Worm (Caenorhabditis elegans) whole organism, L4 larva: ENCODE results near the gene rrsr-1.
A peak's percentile ranks its signal among the peaks of the same experiment; 100 is the strongest.

Source experiments
- F10B5.3 ChIP-seq: sonication (generic microtip); optimal IDR thresholded peaks from 2 replicates; lab custom pipeline; 2016; ENCODE audit warnings: mild to moderate bottlenecking, missing genetic modification characterization, missing compliant biosample characterization
- F26F4.8 ChIP-seq: fragments of 200-800 bp; sonication (Bioruptor generic); conservative IDR thresholded peaks from 2 replicates; pipeline ENCODE4 v1.3.6; 2022; ENCODE audit warnings: missing genetic modification characterization, missing compliant biosample characterization
- F37D6.2 ChIP-seq: sonication (generic microtip); optimal IDR thresholded peaks from 2 replicates; lab custom pipeline; 2016; ENCODE audit warnings: mild to moderate bottlenecking, missing genetic modification characterization, missing compliant biosample characterization
- F49E8.2 ChIP-seq: sonication (generic microtip); optimal IDR thresholded peaks from 2 replicates; lab custom pipeline; 2016; ENCODE audit warnings: missing compliant biosample characterization, mild to moderate bottlenecking, missing genetic modification characterization, borderline replicate concordance
- R02D3.7 ChIP-seq: fragments of 150-350 bp; sonication (generic microtip); optimal IDR thresholded peaks from 3 replicates; lab custom pipeline; 2014; ENCODE audit warnings: missing biosample characterization, missing genetic modification characterization
- T26A8.4 ChIP-seq: fragments of 200-800 bp; sonication (Bioruptor generic); IDR thresholded peaks from 2 replicates; pipeline ENCODE4 v1.3.6; 2022; ENCODE audit warnings: missing genetic modification characterization, missing compliant biosample characterization
- Y105C5A.15 ChIP-seq: fragments of 200-800 bp; sonication (Bioruptor generic); IDR thresholded peaks from 2 replicates; pipeline ENCODE4 v1.3.6; 2022; ENCODE audit warnings: missing genetic modification characterization, missing compliant biosample characterization
- Y48G9A.11 ChIP-seq: fragments of 200-800 bp; sonication (Bioruptor generic); IDR thresholded peaks from 2 replicates; pipeline ENCODE4 v1.3.6; 2022; ENCODE audit warnings: missing genetic modification reagents, missing genetic modification characterization, missing compliant biosample characterization
- ZK546.5 ChIP-seq, 2 experiments: sonication (generic microtip); optimal IDR thresholded peaks; 2 replicates each; lab custom pipeline; 2017; ENCODE audit warnings: missing biosample characterization in 2 of 2, missing genetic modification characterization in 2 of 2
- ama-1 ChIP-seq: fragments of 150-350 bp; optimal IDR thresholded peaks from 2 replicates; lab custom pipeline; 2014; ENCODE audit warnings: inconsistent platforms, mixed read lengths
- attf-4 ChIP-seq: sonication (generic microtip); optimal IDR thresholded peaks from 3 replicates; lab custom pipeline; 2017; ENCODE audit warnings: missing biosample characterization, missing genetic modification characterization
- ceh-20 ChIP-seq: fragments of 200-800 bp; sonication (Bioruptor generic); IDR thresholded peaks from 2 replicates; pipeline ENCODE4 v1.3.6; 2022; ENCODE audit warnings: missing genetic modification reagents, missing genetic modification characterization, missing compliant biosample characterization
- ceh-32 ChIP-seq: sonication (generic microtip); optimal IDR thresholded peaks from 2 replicates; lab custom pipeline; 2016; ENCODE audit warnings: mild to moderate bottlenecking, missing genetic modification characterization, missing compliant biosample characterization; ENCODE audit not compliant: poor library complexity
- ces-1 ChIP-seq: fragments of 150-350 bp; sonication (generic microtip); optimal IDR thresholded peaks from 4 replicates; lab custom pipeline; 2014; ENCODE audit warnings: missing biosample characterization, missing genetic modification reagents, missing genetic modification characterization
- daf-16 ChIP-seq, 3 experiments: sonication (generic microtip); optimal IDR thresholded peaks; 2 replicates each; lab custom pipeline; 2016 to 2017; ENCODE audit warnings: missing genetic modification characterization in 3 of 3, missing genetic modification reagents in 3 of 3, mild to moderate bottlenecking in 2 of 3, missing compliant biosample characterization in 2 of 3, missing biosample characterization in 1 of 3, moderate library complexity in 1 of 3
- daf-8 ChIP-seq: fragments of 200-800 bp; sonication (Bioruptor generic); IDR thresholded peaks from 2 replicates; pipeline ENCODE4 v1.3.6; 2022; ENCODE audit warnings: missing genetic modification characterization, missing compliant biosample characterization
- dmd-6 ChIP-seq: fragments of 200-800 bp; sonication (Bioruptor generic); IDR thresholded peaks from 2 replicates; pipeline ENCODE4 v1.3.6; 2022; ENCODE audit warnings: missing genetic modification reagents, missing genetic modification characterization, missing compliant biosample characterization
- dmd-8 ChIP-seq: fragments of 200-800 bp; sonication (Bioruptor generic); IDR thresholded peaks from 2 replicates; pipeline ENCODE4 v1.3.6; 2022; ENCODE audit warnings: missing genetic modification characterization, missing compliant biosample characterization
- dpl-1 ChIP-seq: fragments of 150-350 bp; optimal IDR thresholded peaks from 2 replicates; lab custom pipeline; 2014; ENCODE audit warnings: missing biosample characterization, missing genetic modification reagents, missing genetic modification characterization
- dve-1 ChIP-seq: sonication (generic microtip); optimal IDR thresholded peaks from 2 replicates; lab custom pipeline; 2017; ENCODE audit warnings: antibody characterized with exemption, mild to moderate bottlenecking, missing genetic modification characterization, missing compliant biosample characterization; ENCODE audit not compliant: insufficient read depth
- egl-43 ChIP-seq: fragments of 200-800 bp; sonication (Bioruptor generic); IDR thresholded peaks from 2 replicates; pipeline ENCODE4 v1.3.6; 2022; ENCODE audit warnings: missing genetic modification reagents, missing genetic modification characterization, missing compliant biosample characterization
- hlh-30 ChIP-seq: sonication (generic microtip); optimal IDR thresholded peaks from 2 replicates; lab custom pipeline; 2017; ENCODE audit warnings: antibody characterized with exemption, mild to moderate bottlenecking, missing genetic modification characterization, missing compliant biosample characterization; ENCODE audit not compliant: insufficient read depth
- lin-15B ChIP-seq: fragments of 150-350 bp; sonication (generic microtip); optimal IDR thresholded peaks from 3 replicates; lab custom pipeline; 2014; ENCODE audit warnings: missing biosample characterization, missing genetic modification characterization
- lin-38 ChIP-seq: fragments of 200-800 bp; sonication (Bioruptor generic); IDR thresholded peaks from 2 replicates; pipeline ENCODE4 v1.3.6; 2022; ENCODE audit warnings: missing genetic modification reagents, missing genetic modification characterization, missing compliant biosample characterization
- lin-39 ChIP-seq: fragments of 150-350 bp; optimal IDR thresholded peaks from 2 replicates; lab custom pipeline; 2014; ENCODE audit warnings: missing biosample characterization, missing genetic modification reagents, missing genetic modification characterization
- lsy-2 ChIP-seq, 2 experiments: fragments of 150-350 bp in 1 of 2; sonication (generic microtip) in 1 of 2; optimal IDR thresholded peaks; 2 replicates each; lab custom pipeline; 2014 to 2017; ENCODE audit warnings: missing biosample characterization in 2 of 2, missing genetic modification characterization in 2 of 2
- madf-9 ChIP-seq: fragments of 200-800 bp; sonication (Bioruptor generic); conservative IDR thresholded peaks from 2 replicates; pipeline ENCODE4 v1.3.6; 2022; ENCODE audit warnings: missing genetic modification reagents, missing genetic modification characterization, missing compliant biosample characterization
- mep-1 ChIP-seq: fragments of 150-350 bp; sonication (generic microtip); optimal IDR thresholded peaks from 3 replicates; lab custom pipeline; 2014; ENCODE audit warnings: missing biosample characterization, missing genetic modification characterization
- mes-2 ChIP-seq: sonication (generic microtip); optimal IDR thresholded peaks from 2 replicates; lab custom pipeline; 2016; ENCODE audit warnings: missing genotype, mild to moderate bottlenecking, missing genetic modification characterization, missing compliant biosample characterization; ENCODE audit not compliant: poor library complexity, severe bottlenecking
- mxl-3 ChIP-seq: fragments of 200-800 bp; sonication (Bioruptor generic); optimal IDR thresholded peaks from 2 replicates; lab custom pipeline; 2018; ENCODE audit warnings: mild to moderate bottlenecking, missing genetic modification characterization, missing compliant biosample characterization
- nhr-102 ChIP-seq: sonication (generic microtip); optimal IDR thresholded peaks from 2 replicates; lab custom pipeline; 2016; ENCODE audit warnings: mild to moderate bottlenecking, missing genetic modification characterization, moderate library complexity, missing compliant biosample characterization
- nhr-25 ChIP-seq: sonication (generic microtip); optimal IDR thresholded peaks from 2 replicates; lab custom pipeline; 2017; ENCODE audit warnings: missing genetic modification characterization, mild to moderate bottlenecking, missing compliant biosample characterization, antibody characterized with exemption, moderate library complexity, borderline replicate concordance; ENCODE audit not compliant: insufficient read depth
- nhr-28 ChIP-seq: fragments of 150-350 bp; optimal IDR thresholded peaks from 2 replicates; lab custom pipeline; 2014; ENCODE audit warnings: missing biosample characterization, missing genetic modification characterization
- nhr-42 ChIP-seq: fragments of 200-800 bp; sonication (Bioruptor generic); IDR thresholded peaks from 2 replicates; pipeline ENCODE4 v1.3.6; 2022; ENCODE audit warnings: missing genetic modification characterization, missing compliant biosample characterization
- nhr-77 ChIP-seq: fragments of 150-350 bp; optimal IDR thresholded peaks from 2 replicates; lab custom pipeline; 2014; ENCODE audit warnings: missing biosample characterization, missing genetic modification characterization
- pha-4 ChIP-seq, 2 experiments: fragments of 150-350 bp in 1 of 2; fragments of 200-800 bp in 1 of 2; sonication (Bioruptor generic) in 1 of 2; IDR thresholded peaks in 1 of 2; optimal IDR thresholded peaks in 1 of 2; 2 replicates each; pipeline versions ENCODE4 v1.3.6 to Lab custom; 2014 to 2022; ENCODE audit warnings: missing genetic modification characterization in 2 of 2, missing genetic modification reagents in 2 of 2, missing biosample characterization in 1 of 2, missing compliant biosample characterization in 1 of 2
- php-3 ChIP-seq: fragments of 200-800 bp; sonication (Bioruptor generic); IDR thresholded peaks from 2 replicates; pipeline ENCODE4 v1.3.6; 2022; ENCODE audit warnings: missing genetic modification reagents, missing genetic modification characterization, missing compliant biosample characterization
- pqm-1 ChIP-seq: sonication (generic microtip); optimal IDR thresholded peaks from 2 replicates; lab custom pipeline; 2017; ENCODE audit warnings: missing biosample characterization, missing genetic modification characterization
- snpc-1.2 ChIP-seq: fragments of 200-800 bp; sonication (Bioruptor generic); IDR thresholded peaks from 2 replicates; pipeline ENCODE4 v1.3.6; 2022; ENCODE audit warnings: missing genetic modification reagents, missing genetic modification characterization, missing compliant biosample characterization
- spr-1 ChIP-seq: sonication (generic microtip); optimal IDR thresholded peaks from 2 replicates; lab custom pipeline; 2016; ENCODE audit warnings: mild to moderate bottlenecking, missing genetic modification characterization, missing compliant biosample characterization
- tag-97 ChIP-seq: fragments of 200-800 bp; sonication (Bioruptor generic); IDR thresholded peaks from 2 replicates; pipeline ENCODE4 v1.3.6; 2022; ENCODE audit warnings: missing genetic modification characterization, missing compliant biosample characterization
- unc-130 ChIP-seq: sonication (generic microtip); optimal IDR thresholded peaks from 2 replicates; lab custom pipeline; 2016; ENCODE audit warnings: missing genetic modification reagents, missing genetic modification characterization, missing compliant biosample characterization
- unc-62 ChIP-seq, 3 experiments: fragments of 150-350 bp in 1 of 3; sonication (generic microtip); optimal IDR thresholded peaks in 2 of 3; peaks in 1 of 3; 1 replicate in 1 of 3; 2 replicates in 2 of 3; lab custom pipeline; 2014 to 2017; ENCODE audit warnings: missing biosample characterization in 3 of 3, missing genetic modification characterization in 3 of 3, missing genetic modification reagents in 3 of 3, missing genotype in 1 of 3
- vab-7 ChIP-seq: fragments of 200-800 bp; sonication (Bioruptor generic); IDR thresholded peaks from 2 replicates; pipeline ENCODE4 v1.3.6; 2022; ENCODE audit warnings: missing genetic modification reagents, missing genetic modification characterization, missing compliant biosample characterization
- zfp-2 ChIP-seq: sonication (generic microtip); optimal IDR thresholded peaks from 2 replicates; lab custom pipeline; 2016; ENCODE audit warnings: mild to moderate bottlenecking, missing genetic modification characterization, missing compliant biosample characterization
- zip-11 ChIP-seq: fragments of 200-800 bp; sonication (Bioruptor generic); IDR thresholded peaks from 2 replicates; pipeline ENCODE4 v1.3.6; 2022; ENCODE audit warnings: missing genetic modification characterization, missing compliant biosample characterization
- ztf-7 ChIP-seq: fragments of 150-350 bp; optimal IDR thresholded peaks from 2 replicates; lab custom pipeline; 2014; ENCODE audit warnings: missing biosample characterization, missing genetic modification characterization

rrsr-1 gene

ce11 chrV:14422317-14422716, 2.5 kb downstream of the rrsr-1 start, which contains the start of gene pas-1 (continued):
- peak; percentile 67 for TF ChIP-seq ama-1 (lab: Kevin White, UChicago)
- TF ChIP-seq mxl-3 (GFP tag; lab: Kevin White, UChicago): no peak
- no peak for TF ChIP-seq ztf-7 (tag; lab: Kevin White, UChicago)
- no peak for TF ChIP-seq ces-1 (GFP tag; lab: Kevin White, UChicago)
- TF ChIP-seq dmd-8: peak; percentile 74
- no peak for TF ChIP-seq ceh-20 (GFP tag; lab: Robert Waterston, UW)
- no peak for TF ChIP-seq nhr-28 (tag; lab: Kevin White, UChicago)
- no peak for TF ChIP-seq php-3 (GFP tag; lab: Robert Waterston, UW)
- TF ChIP-seq unc-130 (GFP tag; lab: Kevin White, UChicago): no peak
- no peak for TF ChIP-seq attf-4 (tag; lab: Kevin White, UChicago)
- peak; percentile 54 for TF ChIP-seq egl-43
- no peak for TF ChIP-seq tag-97 (GFP tag; lab: Robert Waterston, UW)
- TF ChIP-seq madf-9 (GFP tag; lab: Robert Waterston, UW): no peak
- no peak for TF ChIP-seq F37D6.2 (tag; lab: Kevin White, UChicago)
- peak; percentile 15; the same call in 1 of the 2 replicates for TF ChIP-seq Y48G9A.11 (GFP tag; lab: Robert Waterston, UW)
- no peak for TF ChIP-seq dpl-1 (GFP tag; lab: Kevin White, UChicago)
- TF ChIP-seq Y105C5A.15 (GFP tag; lab: Robert Waterston, UW): 0 out of 2 replicates have a peak, but pooled peaks have one; percentile 12
- TF ChIP-seq F26F4.8 (GFP tag; lab: Robert Waterston, UW): no peak
- no peak for TF ChIP-seq zip-11
- no peak for TF ChIP-seq dmd-6
- no peak for TF ChIP-seq zfp-2
- TF ChIP-seq pha-4 (GFP tag; IDR thresholded peaks at IDR 0.05; lab: Robert Waterston, UW): 0 out of 2 replicates have a peak, but pooled peaks have one; percentile 40
- no peak for TF ChIP-seq pha-4 (tag; optimal IDR thresholded peaks at IDR 0.05; lab: Kevin White, UChicago)
- no peak for TF ChIP-seq F10B5.3 (tag; lab: Kevin White, UChicago)
- TF ChIP-seq F49E8.2 (tag; lab: Kevin White, UChicago): no peak
- TF ChIP-seq vab-7 (GFP tag; lab: Robert Waterston, UW): no peak
- TF ChIP-seq spr-1 (tag; lab: Kevin White, UChicago): no peak
- no peak for TF ChIP-seq ZK546.5 (tag; optimal IDR thresholded peaks at IDR 0.05; lab: Kevin White, UChicago)
- TF ChIP-seq lin-39 (tag; lab: Kevin White, UChicago): no peak
- TF ChIP-seq lin-15B (tag; lab: Kevin White, UChicago): no peak
- peak; percentile 29 for TF ChIP-seq nhr-102 (tag; lab: Kevin White, UChicago)
- TF ChIP-seq nhr-25 (tag; lab: Kevin White, UChicago): no peak
- no peak for TF ChIP-seq lsy-2 (tag; optimal IDR thresholded peaks at IDR 0.05; lab: Kevin White, UChicago)
- TF ChIP-seq snpc-1.2 (GFP tag; lab: Robert Waterston, UW): no peak
- TF ChIP-seq mes-2 (tag; lab: Kevin White, UChicago): no peak
- TF ChIP-seq T26A8.4 (GFP tag; lab: Robert Waterston, UW): 0 out of 2 replicates have a peak, but pooled peaks have one; percentile 48
- no peak for TF ChIP-seq hlh-30

ce11 chrV:14421325-14421724, 3.5 kb downstream of the rrsr-1 start, which contains the start of gene dhs-22:
Gene dhs-22, minus strand, starts transcription at chrV:14421440.
- TF ChIP-seq php-3 (GFP tag; lab: Robert Waterston, UW): no peak
- TF ChIP-seq daf-8 (GFP tag; lab: Robert Waterston, UW): no peak
- 0 out of 2 replicates have a peak, but pooled peaks have one; percentile 44 for TF ChIP-seq lin-38 (GFP tag; lab: Robert Waterston, UW)
- TF ChIP-seq R02D3.7 (tag; lab: Kevin White, UChicago): no peak
- TF ChIP-seq lin-15B (tag; lab: Kevin White, UChicago): no peak
- no peak for TF ChIP-seq dve-1
- TF ChIP-seq mep-1: peak; percentile 36
- peak; percentile 49; the same call in 1 of the 2 replicates for TF ChIP-seq pha-4 (GFP tag; IDR thresholded peaks at IDR 0.05; lab: Robert Waterston, UW)
- TF ChIP-seq pha-4 (tag; optimal IDR thresholded peaks at IDR 0.05; lab: Kevin White, UChicago): no peak
- TF ChIP-seq nhr-42 (GFP tag; lab: Robert Waterston, UW): no peak
- TF ChIP-seq pqm-1 (tag; lab: Kevin White, UChicago): peak; percentile 24
- TF ChIP-seq unc-62 (GFP tag; optimal IDR thresholded peaks at IDR 0.05 in 1 of 2; lab: Kevin White, UChicago): no peak
- TF ChIP-seq unc-62 (tag; optimal IDR thresholded peaks at IDR 0.05; lab: Kevin White, UChicago): no peak
- no peak for TF ChIP-seq F37D6.2 (tag; lab: Kevin White, UChicago)
- no peak for TF ChIP-seq ceh-32 (tag; lab: Kevin White, UChicago)
- no peak for TF ChIP-seq daf-16 (GFP tag; optimal IDR thresholded peaks at IDR 0.05; lab: Kevin White, UChicago)
- peak; percentile 81 for TF ChIP-seq daf-16 (tag; optimal IDR thresholded peaks at IDR 0.05; lab: Kevin White, UChicago)
- TF ChIP-seq unc-130 (GFP tag; lab: Kevin White, UChicago): no peak
- no peak for TF ChIP-seq nhr-77
